Fruit fly (Drosophila melanogaster) whole organism, embryonic: ENCODE results near the gene glu.

Source experiments
- ATbp ChIP-seq: fragments of 200-800 bp; sonication (Bioruptor generic); optimal IDR thresholded peaks from 2 replicates; lab custom pipeline; 2017; ENCODE audit warnings: missing biosample characterization, mild to moderate bottlenecking, missing genetic modification characterization, missing genetic modification reagents
- CG10565 ChIP-seq: fragments of 200-800 bp; sonication (Bioruptor generic); optimal IDR thresholded peaks from 3 replicates; lab custom pipeline; 2016; ENCODE audit warnings: missing biosample characterization, mild to moderate bottlenecking, missing genetic modification characterization
- CG11695 ChIP-seq: fragments of 200-800 bp; sonication (Bioruptor generic); IDR thresholded peaks from 3 replicates; pipeline ENCODE4 v1.3.6; 2022; ENCODE audit warnings: missing biosample characterization, missing genetic modification characterization
- CG11723 ChIP-seq: fragments of 200-800 bp; sonication (Bioruptor generic); optimal IDR thresholded peaks from 2 replicates; lab custom pipeline; 2017; ENCODE audit warnings: missing biosample characterization, mild to moderate bottlenecking, missing genetic modification characterization
- CG12155 ChIP-seq: fragments of 200-800 bp; sonication (Bioruptor generic); optimal IDR thresholded peaks from 3 replicates; lab custom pipeline; 2016; ENCODE audit warnings: missing biosample characterization, missing genetic modification characterization
- CG13296 ChIP-seq: fragments of 200-800 bp; sonication (Bioruptor generic); optimal IDR thresholded peaks from 3 replicates; lab custom pipeline; 2018; ENCODE audit warnings: missing biosample characterization, mild to moderate bottlenecking, missing genetic modification characterization
- CG14014 ChIP-seq: fragments of 200-800 bp; sonication (Bioruptor generic); IDR thresholded peaks from 2 replicates; pipeline ENCODE4 v1.3.6; 2022; ENCODE audit warnings: missing biosample characterization, missing genetic modification characterization
- CG14441 ChIP-seq: fragments of 200-800 bp; sonication (Bioruptor generic); IDR thresholded peaks from 2 replicates; pipeline ENCODE4 v1.3.6; 2022; ENCODE audit warnings: missing biosample characterization, missing genetic modification characterization
- CG15601 ChIP-seq: fragments of 200-800 bp; sonication (Bioruptor generic); optimal IDR thresholded peaks from 3 replicates; lab custom pipeline; 2019; ENCODE audit warnings: missing biosample characterization, mild to moderate bottlenecking, missing genetic modification characterization, moderate library complexity
- CG1603 ChIP-seq: fragments of 200-800 bp; sonication (Bioruptor generic); optimal IDR thresholded peaks from 2 replicates; lab custom pipeline; 2019; ENCODE audit warnings: missing biosample characterization, mild to moderate bottlenecking, missing genetic modification characterization, moderate library complexity
- CG16815 ChIP-seq: fragments of 200-800 bp; sonication (Bioruptor generic); optimal IDR thresholded peaks from 3 replicates; lab custom pipeline; 2017; ENCODE audit warnings: missing biosample characterization, mild to moderate bottlenecking, missing genetic modification characterization
- CG17361 ChIP-seq: fragments of 200-800 bp; sonication (Bioruptor generic); IDR thresholded peaks from 3 replicates; pipeline ENCODE4 v1.3.6; 2022; ENCODE audit warnings: missing biosample characterization, missing genetic modification characterization
- CG1792 ChIP-seq: fragments of 200-800 bp; sonication (Bioruptor generic); optimal IDR thresholded peaks from 2 replicates; lab custom pipeline; 2016; ENCODE audit warnings: missing biosample characterization, missing genetic modification characterization
- CG2712 ChIP-seq: fragments of 200-800 bp; optimal IDR thresholded peaks from 3 replicates; lab custom pipeline; 2019; ENCODE audit warnings: missing biosample characterization, mild to moderate bottlenecking, missing genetic modification characterization, moderate library complexity
- CG30403 ChIP-seq: fragments of 200-800 bp; sonication (Bioruptor generic); optimal IDR thresholded peaks from 3 replicates; lab custom pipeline; 2016; ENCODE audit warnings: missing biosample characterization, missing genetic modification characterization
- CG4854 ChIP-seq: fragments of 200-800 bp; sonication (Bioruptor generic); optimal IDR thresholded peaks from 2 replicates; lab custom pipeline; 2016; ENCODE audit warnings: missing biosample characterization, missing genetic modification characterization, inconsistent platforms
- CG7372 ChIP-seq: fragments of 200-800 bp; sonication (Bioruptor generic); IDR thresholded peaks from 2 replicates; pipeline ENCODE4 v1.3.6; 2022; ENCODE audit warnings: missing biosample characterization, missing genetic modification characterization
- CG7839 ChIP-seq: fragments of 200-800 bp; sonication (Bioruptor generic); optimal IDR thresholded peaks from 3 replicates; lab custom pipeline; 2018; ENCODE audit warnings: missing biosample characterization, mild to moderate bottlenecking, missing genetic modification characterization, moderate library complexity
- CG8944 ChIP-seq: fragments of 200-800 bp; sonication (Bioruptor generic); optimal IDR thresholded peaks from 3 replicates; lab custom pipeline; 2016; ENCODE audit warnings: missing biosample characterization, missing genetic modification characterization
- Dbx ChIP-seq: fragments of 200-800 bp; sonication (Bioruptor generic); IDR thresholded peaks from 3 replicates; pipeline ENCODE4 v1.3.6; 2022; ENCODE audit warnings: missing biosample characterization, missing genetic modification characterization
- Dfd ChIP-seq, 2 experiments: fragments of >200 bp; optimal IDR thresholded peaks; 2 replicates each; lab custom pipeline; 2017; ENCODE audit warnings: missing biosample characterization in 2 of 2, missing genetic modification characterization in 2 of 2
- Elba2 ChIP-seq: fragments of 200-800 bp; sonication (Bioruptor generic); optimal IDR thresholded peaks from 3 replicates; lab custom pipeline; 2016; ENCODE audit warnings: missing biosample characterization, missing genetic modification characterization
- HmgD ChIP-seq: fragments of 200-800 bp; sonication (Bioruptor generic); optimal IDR thresholded peaks from 3 replicates; lab custom pipeline; 2016; ENCODE audit warnings: missing biosample characterization, missing genetic modification characterization
- PHDP ChIP-seq: fragments of 200-800 bp; sonication (Bioruptor generic); optimal IDR thresholded peaks from 3 replicates; lab custom pipeline; 2018; ENCODE audit warnings: missing biosample characterization, mild to moderate bottlenecking, missing genetic modification characterization, moderate library complexity
- Stat92E ChIP-seq, 3 experiments: fragments of >200 bp in 2 of 3; fragments of 200-800 bp in 1 of 3; sonication (Bioruptor generic) in 1 of 3; optimal IDR thresholded peaks; 2 replicates each; lab custom pipeline; 2017 to 2019; ENCODE audit warnings: missing biosample characterization in 3 of 3, missing genetic modification characterization in 3 of 3, mild to moderate bottlenecking in 1 of 3, moderate library complexity in 1 of 3
- Xrp1 ChIP-seq: fragments of 200-800 bp; sonication (Bioruptor generic); IDR thresholded peaks from 2 replicates; pipeline ENCODE4 v1.3.6; 2022; ENCODE audit warnings: missing biosample characterization, missing genetic modification characterization
- ash1 ChIP-seq: fragments of 200-800 bp; sonication (Bioruptor generic); optimal IDR thresholded peaks from 2 replicates; lab custom pipeline; 2018; ENCODE audit warnings: missing biosample characterization, mild to moderate bottlenecking, missing genetic modification characterization
- bowl ChIP-seq: fragments of 200-800 bp; sonication (Bioruptor generic); IDR thresholded peaks from 2 replicates; pipeline ENCODE4 v1.3.6; 2022; ENCODE audit warnings: missing biosample characterization, missing genetic modification characterization
- cas ChIP-seq: fragments of 200-800 bp; sonication (Bioruptor generic); IDR thresholded peaks from 2 replicates; pipeline ENCODE4 v1.3.6; 2022; ENCODE audit warnings: missing biosample characterization, missing genetic modification characterization
- dimm ChIP-seq: fragments of 200-800 bp; sonication (Bioruptor generic); IDR thresholded peaks from 2 replicates; pipeline ENCODE4 v1.3.6; 2022; ENCODE audit warnings: missing biosample characterization, missing genetic modification characterization
- emc ChIP-seq: fragments of 200-800 bp; sonication (Bioruptor generic); optimal IDR thresholded peaks from 2 replicates; lab custom pipeline; 2016; ENCODE audit warnings: missing biosample characterization, missing genetic modification characterization
- eyg ChIP-seq: fragments of 200-800 bp; sonication (Bioruptor generic); optimal IDR thresholded peaks from 3 replicates; lab custom pipeline; 2016; ENCODE audit warnings: missing biosample characterization, missing genetic modification characterization
- fd96Cb ChIP-seq: fragments of 200-800 bp; sonication (Bioruptor generic); optimal IDR thresholded peaks from 2 replicates; lab custom pipeline; 2018; ENCODE audit warnings: missing biosample characterization, mild to moderate bottlenecking, missing genetic modification characterization, moderate library complexity
- gro ChIP-seq: fragments of 200-800 bp; sonication (Bioruptor generic); optimal IDR thresholded peaks from 2 replicates; lab custom pipeline; 2016; ENCODE audit warnings: missing biosample characterization, missing genetic modification characterization
- kni ChIP-seq: fragments of 200-800 bp; sonication (Bioruptor generic); optimal IDR thresholded peaks from 3 replicates; lab custom pipeline; 2017; ENCODE audit warnings: mild to moderate bottlenecking, missing biosample characterization, missing genetic modification reagents, missing genetic modification characterization
- lov ChIP-seq, 2 experiments: fragments of 200-800 bp in 1 of 2; fragments of >200 bp in 1 of 2; sonication (Bioruptor generic) in 1 of 2; IDR thresholded peaks in 1 of 2; optimal IDR thresholded peaks in 1 of 2; 2 replicates in 1 of 2; 3 replicates in 1 of 2; pipeline versions ENCODE4 v1.3.6 to Lab custom; 2017 to 2022; ENCODE audit warnings: missing biosample characterization in 1 of 2, missing genetic modification characterization in 1 of 2
- mld ChIP-seq: fragments of 200-800 bp; sonication (Bioruptor generic); IDR thresholded peaks from 3 replicates; pipeline ENCODE4 v1.3.6; 2022; ENCODE audit warnings: missing biosample characterization, missing genetic modification characterization; ENCODE audit not compliant: partially characterized antibody
- pho ChIP-seq: fragments of 200-800 bp; sonication (Bioruptor generic); optimal IDR thresholded peaks from 2 replicates; lab custom pipeline; 2016; ENCODE audit warnings: missing biosample characterization, missing genetic modification characterization
- pita ChIP-seq: fragments of 200-800 bp; sonication (Bioruptor generic); optimal IDR thresholded peaks from 2 replicates; lab custom pipeline; 2017; ENCODE audit warnings: missing biosample characterization, mild to moderate bottlenecking, missing genetic modification characterization
- prd ChIP-seq, 3 experiments: fragments of >200 bp in 2 of 3; fragments of 200-800 bp in 1 of 3; sonication (Bioruptor generic) in 1 of 3; optimal IDR thresholded peaks in 2 of 3; IDR thresholded peaks in 1 of 3; 2 replicates in 2 of 3; 3 replicates in 1 of 3; pipeline versions ENCODE4 v1.3.6 to Lab custom; 2017 to 2022; ENCODE audit warnings: missing biosample characterization in 1 of 3, missing genetic modification characterization in 1 of 3
- pum ChIP-seq: fragments of 200-800 bp; sonication (Bioruptor generic); optimal IDR thresholded peaks from 2 replicates; lab custom pipeline; 2016; ENCODE audit warnings: missing biosample characterization, missing genetic modification characterization
- ranshi ChIP-seq: fragments of 200-800 bp; sonication (Bioruptor generic); IDR thresholded peaks from 2 replicates; pipeline ENCODE4 v1.3.6; 2022; ENCODE audit warnings: missing biosample characterization, missing genetic modification characterization
- schlank ChIP-seq: fragments of 200-800 bp; sonication (Bioruptor generic); optimal IDR thresholded peaks from 2 replicates; lab custom pipeline; 2018; ENCODE audit warnings: missing biosample characterization, mild to moderate bottlenecking, missing genetic modification characterization
- scrt ChIP-seq: fragments of 200-800 bp; sonication (Bioruptor generic); optimal IDR thresholded peaks from 2 replicates; lab custom pipeline; 2018; ENCODE audit warnings: missing biosample characterization, mild to moderate bottlenecking, missing genetic modification characterization, moderate library complexity
- zen ChIP-seq: fragments of 200-800 bp; sonication (Bioruptor generic); optimal IDR thresholded peaks from 3 replicates; lab custom pipeline; 2018; ENCODE audit warnings: missing biosample characterization, mild to moderate bottlenecking, missing genetic modification characterization, moderate library complexity
- zen2 ChIP-seq: fragments of 200-800 bp; sonication (Bioruptor generic); IDR thresholded peaks from 3 replicates; pipeline ENCODE4 v1.3.6; 2022; ENCODE audit warnings: missing biosample characterization, missing genetic modification characterization; ENCODE audit not compliant: partially characterized antibody
- zfh2 ChIP-seq: fragments of 200-800 bp; sonication (Bioruptor generic); optimal IDR thresholded peaks from 2 replicates; lab custom pipeline; 2016; ENCODE audit warnings: missing biosample characterization, missing genetic modification characterization

glu gene

dm6 chr2L:16720707-16721700 lies 17.2 kb downstream of the glu start (continued):
- TF ChIP-seq prd (optimal IDR thresholded peaks at IDR 0.05; lab: Kevin White, UChicago), result no peak
- peak; percentile 98 for TF ChIP-seq prd (GFP tag; IDR thresholded peaks at IDR 0.05; lab: Robert Waterston, UW)
- peak; percentile 94 for TF ChIP-seq CG30403
- peak; percentile 87 for TF ChIP-seq pum (GFP tag; lab: Kevin White, UChicago)
- peak; percentile 79 for TF ChIP-seq CG12155 (GFP tag; lab: Kevin White, UChicago)
- TF ChIP-seq HmgD, result no peak
- TF ChIP-seq scrt, result peak; percentile 84
- TF ChIP-seq CG1792 (GFP tag; lab: Kevin White, UChicago), result peak; percentile 54
- TF ChIP-seq zen2 (GFP tag; lab: Robert Waterston, UW), result no peak
- peak; percentile 94 for TF ChIP-seq Dbx
- TF ChIP-seq dimm (GFP tag; lab: Robert Waterston, UW), result peak; percentile 92
- TF ChIP-seq CG7839 (tag; lab: Kevin White, UChicago), result peak; percentile 94
- TF ChIP-seq zfh2 (GFP tag; lab: Kevin White, UChicago), result peak; percentile 39
- TF ChIP-seq eyg (GFP tag; lab: Kevin White, UChicago), result peak; percentile 16
- peak; percentile 25 for TF ChIP-seq gro (GFP tag; lab: Kevin White, UChicago)
- TF ChIP-seq CG14014 (GFP tag; lab: Robert Waterston, UW), result peak; percentile 94
- no peak for TF ChIP-seq kni (GFP tag; lab: Kevin White, UChicago)
- TF ChIP-seq mld (GFP tag; lab: Robert Waterston, UW), result no peak
- peak; percentile 94 for TF ChIP-seq CG11695
- TF ChIP-seq PHDP (tag; lab: Kevin White, UChicago), result peak; percentile 82
- peak; percentile 79 for TF ChIP-seq pho
- no peak for TF ChIP-seq pita
- TF ChIP-seq ranshi (GFP tag; lab: Robert Waterston, UW), result peak; percentile 92
- TF ChIP-seq CG1603, result peak; percentile 69
- peak; percentile 85 for TF ChIP-seq Elba2
- TF ChIP-seq CG14441, result peak; percentile 97
- TF ChIP-seq Xrp1, result peak; percentile 98
- TF ChIP-seq schlank (tag; lab: Kevin White, UChicago), result peak; percentile 69
- TF ChIP-seq CG4854 (GFP tag; lab: Kevin White, UChicago), result peak; percentile 78
- TF ChIP-seq bowl, result peak; percentile 91
- TF ChIP-seq CG11723 (GFP tag; lab: Kevin White, UChicago), result peak; percentile 84
- peak; percentile 52 for TF ChIP-seq CG8944
- TF ChIP-seq CG15601, result peak; percentile 93
- TF ChIP-seq emc (GFP tag; lab: Kevin White, UChicago), result no peak
- peak; percentile 93 for TF ChIP-seq fd96Cb (tag; lab: Kevin White, UChicago)
- TF ChIP-seq CG17361 (GFP tag; lab: Robert Waterston, UW), result peak; percentile 96
- peak; percentile 51 for TF ChIP-seq CG16815
- peak; percentile 87 for TF ChIP-seq ATbp (GFP tag; lab: Kevin White, UChicago)
- TF ChIP-seq CG13296, result peak; percentile 85
- peak; percentile 65 for TF ChIP-seq ash1
- peak; percentile 85 for TF ChIP-seq CG7372
- no peak for TF ChIP-seq lov (optimal IDR thresholded peaks at IDR 0.05; lab: Kevin White, UChicago)
- TF ChIP-seq lov (GFP tag; IDR thresholded peaks at IDR 0.05; lab: Robert Waterston, UW), result peak; percentile 95
- peak in 1 of 3 experiments; percentile 79 for TF ChIP-seq Stat92E (GFP tag; optimal IDR thresholded peaks at IDR 0.05; lab: Kevin White, UChicago)
- TF ChIP-seq cas (GFP tag; lab: Robert Waterston, UW), result peak; percentile 73
- peak; percentile 97 for TF ChIP-seq CG2712 (tag; lab: Kevin White, UChicago)
- TF ChIP-seq zen (tag; lab: Kevin White, UChicago), result peak; percentile 97
- TF ChIP-seq Dfd (GFP tag; optimal IDR thresholded peaks at IDR 0.05; lab: Kevin White, UChicago), result no peak
- peak; percentile 69 for TF ChIP-seq CG10565
